Fruit fly (Drosophila melanogaster) whole organism, embryonic: ENCODE data around the gene CG14966.

ENCODE experiments used
- Adf1 ChIP-seq: fragments of 200-800 bp; sonication (Bioruptor generic); IDR thresholded peaks from 2 replicates; pipeline ENCODE4 v1.3.6; 2022; ENCODE audit warnings: missing biosample characterization, missing genetic modification characterization
- Awh ChIP-seq: fragments of 200-800 bp; sonication (Bioruptor generic); IDR thresholded peaks from 2 replicates; pipeline ENCODE4, ENCODE4 v1.3.6; 2022; ENCODE audit warnings: missing biosample characterization, missing genetic modification characterization
- B-H2 ChIP-seq: fragments of 200-800 bp; sonication (Bioruptor generic); optimal IDR thresholded peaks from 2 replicates; lab custom pipeline; 2018; ENCODE audit warnings: missing biosample characterization, mild to moderate bottlenecking, missing genetic modification characterization
- CG10959 ChIP-seq: fragments of 200-800 bp; sonication (Bioruptor generic); IDR thresholded peaks from 2 replicates; pipeline ENCODE4 v1.3.6; 2022; ENCODE audit warnings: missing biosample characterization, missing genetic modification characterization
- CG11723 ChIP-seq: fragments of 200-800 bp; sonication (Bioruptor generic); optimal IDR thresholded peaks from 2 replicates; lab custom pipeline; 2017; ENCODE audit warnings: missing biosample characterization, mild to moderate bottlenecking, missing genetic modification characterization
- CG12071 ChIP-seq: fragments of 200-800 bp; sonication (Bioruptor generic); optimal IDR thresholded peaks from 3 replicates; lab custom pipeline; 2018; ENCODE audit warnings: missing biosample characterization, mild to moderate bottlenecking, missing genetic modification characterization
- CG12391 ChIP-seq: fragments of 200-800 bp; sonication (Bioruptor generic); optimal IDR thresholded peaks from 3 replicates; lab custom pipeline; 2018; ENCODE audit warnings: missing biosample characterization, mild to moderate bottlenecking, missing genetic modification characterization, moderate library complexity
- CG12769 ChIP-seq: fragments of 200-800 bp; sonication (Bioruptor generic); optimal IDR thresholded peaks from 2 replicates; lab custom pipeline; 2019; ENCODE audit warnings: missing biosample characterization, mild to moderate bottlenecking, missing genetic modification characterization, moderate library complexity
- CG13123 ChIP-seq: fragments of 200-800 bp; sonication (Bioruptor generic); optimal IDR thresholded peaks from 2 replicates; lab custom pipeline; 2016; ENCODE audit warnings: missing biosample characterization, missing genetic modification characterization
- CG14050 ChIP-seq: fragments of 200-800 bp; sonication (Bioruptor generic); IDR thresholded peaks from 3 replicates; pipeline ENCODE4 v1.3.6; 2022; ENCODE audit warnings: missing biosample characterization, missing genetic modification characterization
- CG15269 ChIP-seq: fragments of 200-800 bp; sonication (Bioruptor generic); optimal IDR thresholded peaks from 2 replicates; lab custom pipeline; 2018; ENCODE audit warnings: missing biosample characterization, mild to moderate bottlenecking, missing genetic modification characterization, moderate library complexity
- CG15696 ChIP-seq: fragments of 200-800 bp; sonication (Bioruptor generic); optimal IDR thresholded peaks from 2 replicates; lab custom pipeline; 2019; ENCODE audit warnings: missing biosample characterization, mild to moderate bottlenecking, missing genetic modification characterization, moderate library complexity
- CG18011 ChIP-seq: fragments of 200-800 bp; sonication (Bioruptor generic); optimal IDR thresholded peaks from 2 replicates; lab custom pipeline; 2017; ENCODE audit warnings: missing biosample characterization, missing genetic modification characterization, mild to moderate bottlenecking, moderate library complexity, missing genotype
- CG18476 ChIP-seq: fragments of 200-800 bp; sonication (Bioruptor generic); optimal IDR thresholded peaks from 2 replicates; lab custom pipeline; 2016; ENCODE audit warnings: missing biosample characterization, mild to moderate bottlenecking, missing genetic modification characterization
- CG31365 ChIP-seq: fragments of 200-800 bp; sonication (Bioruptor generic); optimal IDR thresholded peaks from 2 replicates; lab custom pipeline; 2018; ENCODE audit warnings: missing biosample characterization, mild to moderate bottlenecking, missing genetic modification characterization
- CG4282 ChIP-seq: fragments of 200-800 bp; sonication (Bioruptor generic); optimal IDR thresholded peaks from 2 replicates; lab custom pipeline; 2016; ENCODE audit warnings: missing biosample characterization, missing genetic modification characterization
- CG4360 ChIP-seq: fragments of 200-800 bp; sonication (Bioruptor generic); IDR thresholded peaks from 2 replicates; pipeline ENCODE4 v1.3.6; 2022; ENCODE audit warnings: missing biosample characterization, missing genetic modification characterization
- CG5180 ChIP-seq: fragments of 200-800 bp; sonication (Bioruptor generic); optimal IDR thresholded peaks from 3 replicates; lab custom pipeline; 2017; ENCODE audit warnings: missing biosample characterization, missing genetic modification characterization, mild to moderate bottlenecking, moderate library complexity, missing genetic modification reagents
- CG6813 ChIP-seq: fragments of 200-800 bp; sonication (Bioruptor generic); optimal IDR thresholded peaks from 2 replicates; lab custom pipeline; 2017; ENCODE audit warnings: missing biosample characterization, missing genetic modification characterization, mild to moderate bottlenecking, moderate library complexity, missing genetic modification reagents
- CG8924 ChIP-seq: fragments of 200-800 bp; optimal IDR thresholded peaks from 3 replicates; lab custom pipeline; 2019; ENCODE audit warnings: missing biosample characterization, mild to moderate bottlenecking, missing genetic modification characterization, moderate library complexity
- CHES-1-like ChIP-seq: fragments of 200-800 bp; sonication (Bioruptor generic); optimal IDR thresholded peaks from 2 replicates; lab custom pipeline; 2016; ENCODE audit warnings: missing biosample characterization, missing genetic modification characterization
- CTCF ChIP-seq: fragments of 200-800 bp; sonication (Bioruptor generic); optimal IDR thresholded peaks from 2 replicates; lab custom pipeline; 2017; ENCODE audit warnings: missing biosample characterization, mild to moderate bottlenecking, missing genetic modification characterization, moderate library complexity
- D19B ChIP-seq: fragments of 200-800 bp; sonication (Bioruptor generic); optimal IDR thresholded peaks from 2 replicates; lab custom pipeline; 2017; ENCODE audit warnings: missing biosample characterization, mild to moderate bottlenecking, missing genetic modification characterization
- Dip2 ChIP-seq: fragments of 200-800 bp; sonication (Bioruptor generic); IDR thresholded peaks from 2 replicates; pipeline ENCODE4 v1.3.6; 2022; ENCODE audit warnings: missing biosample characterization, missing genetic modification characterization
- Doc2 ChIP-seq: fragments of 200-800 bp; sonication (Bioruptor generic); IDR thresholded peaks from 2 replicates; pipeline ENCODE4 v1.3.6; 2022; ENCODE audit warnings: missing biosample characterization, missing genetic modification characterization
- Fer1 ChIP-seq: fragments of 200-800 bp; sonication (Bioruptor generic); optimal IDR thresholded peaks from 2 replicates; lab custom pipeline; 2017; ENCODE audit warnings: missing biosample characterization, mild to moderate bottlenecking, missing genetic modification characterization
- Hey ChIP-seq: fragments of 200-800 bp; sonication (Bioruptor generic); optimal IDR thresholded peaks from 3 replicates; lab custom pipeline; 2018; ENCODE audit warnings: missing biosample characterization, mild to moderate bottlenecking, missing genetic modification characterization
- Meics ChIP-seq: fragments of 200-800 bp; sonication (Bioruptor generic); optimal IDR thresholded peaks from 2 replicates; lab custom pipeline; 2017; ENCODE audit warnings: missing biosample characterization, mild to moderate bottlenecking, missing genetic modification characterization
- Taf1 ChIP-seq: fragments of 200-800 bp; sonication (Bioruptor generic); IDR thresholded peaks from 2 replicates; pipeline ENCODE4 v1.3.6; 2022; ENCODE audit warnings: missing biosample characterization, missing genetic modification characterization
- Usf ChIP-seq: fragments of 200-800 bp; sonication (Bioruptor generic); optimal IDR thresholded peaks from 2 replicates; lab custom pipeline; 2017; ENCODE audit warnings: missing genotype, missing biosample characterization, missing genetic modification characterization
- YL-1 ChIP-seq: fragments of 200-800 bp; sonication (Bioruptor generic); optimal IDR thresholded peaks from 3 replicates; lab custom pipeline; 2017; ENCODE audit warnings: missing biosample characterization, mild to moderate bottlenecking, missing genetic modification characterization
- al ChIP-seq: fragments of 200-800 bp; sonication (Bioruptor generic); IDR thresholded peaks from 2 replicates; pipeline ENCODE4 v1.3.6; 2022; ENCODE audit warnings: missing biosample characterization, missing genetic modification characterization
- ara ChIP-seq: fragments of 200-800 bp; sonication (Bioruptor generic); IDR thresholded peaks from 2 replicates; pipeline ENCODE4 v1.3.6; 2022; ENCODE audit warnings: missing biosample characterization, missing genetic modification characterization
- dati ChIP-seq: fragments of 200-800 bp; sonication (Bioruptor generic); IDR thresholded peaks from 2 replicates; pipeline ENCODE4 v1.3.6; 2022; ENCODE audit warnings: missing biosample characterization, missing genetic modification characterization
- dmrt11E ChIP-seq: fragments of 200-800 bp; sonication (Bioruptor generic); optimal IDR thresholded peaks from 3 replicates; lab custom pipeline; 2018; ENCODE audit warnings: missing biosample characterization, mild to moderate bottlenecking, missing genetic modification characterization, moderate library complexity
- fd64A ChIP-seq: fragments of 200-800 bp; sonication (Bioruptor generic); optimal IDR thresholded peaks from 3 replicates; lab custom pipeline; 2018; ENCODE audit warnings: missing biosample characterization, mild to moderate bottlenecking, missing genetic modification characterization
- fd96Cb ChIP-seq: fragments of 200-800 bp; sonication (Bioruptor generic); optimal IDR thresholded peaks from 2 replicates; lab custom pipeline; 2018; ENCODE audit warnings: missing biosample characterization, mild to moderate bottlenecking, missing genetic modification characterization, moderate library complexity
- gcm2 ChIP-seq: fragments of 200-800 bp; sonication (Bioruptor generic); optimal IDR thresholded peaks from 2 replicates; lab custom pipeline; 2016; ENCODE audit warnings: missing biosample characterization, missing genetic modification characterization
- hkb ChIP-seq, 2 experiments: fragments of 200-800 bp in 1 of 2; fragments of >200 bp in 1 of 2; sonication (Bioruptor generic) in 1 of 2; IDR thresholded peaks in 1 of 2; optimal IDR thresholded peaks in 1 of 2; 2 replicates each; pipeline versions ENCODE4 v1.3.6 to Lab custom; 2017 to 2022; ENCODE audit warnings: missing biosample characterization in 1 of 2, missing genetic modification characterization in 1 of 2
- lov ChIP-seq, 2 experiments: fragments of 200-800 bp in 1 of 2; fragments of >200 bp in 1 of 2; sonication (Bioruptor generic) in 1 of 2; IDR thresholded peaks in 1 of 2; optimal IDR thresholded peaks in 1 of 2; 2 replicates in 1 of 2; 3 replicates in 1 of 2; pipeline versions ENCODE4 v1.3.6 to Lab custom; 2017 to 2022; ENCODE audit warnings: missing biosample characterization in 1 of 2, missing genetic modification characterization in 1 of 2
- odd ChIP-seq: fragments of 200-800 bp; sonication (Bioruptor generic); optimal IDR thresholded peaks from 2 replicates; lab custom pipeline; 2017; ENCODE audit warnings: missing biosample characterization, mild to moderate bottlenecking, missing genetic modification characterization
- pita ChIP-seq: fragments of 200-800 bp; sonication (Bioruptor generic); optimal IDR thresholded peaks from 2 replicates; lab custom pipeline; 2017; ENCODE audit warnings: missing biosample characterization, mild to moderate bottlenecking, missing genetic modification characterization
- sc ChIP-seq, 3 experiments: fragments of >200 bp in 2 of 3; fragments of 200-800 bp in 1 of 3; sonication (Bioruptor generic) in 1 of 3; optimal IDR thresholded peaks; 2 replicates in 2 of 3; 3 replicates in 1 of 3; lab custom pipeline; 2017; ENCODE audit warnings: mild to moderate bottlenecking in 1 of 3, missing biosample characterization in 1 of 3, missing genetic modification characterization in 1 of 3, missing genetic modification reagents in 1 of 3
- scrt ChIP-seq: fragments of 200-800 bp; sonication (Bioruptor generic); optimal IDR thresholded peaks from 2 replicates; lab custom pipeline; 2018; ENCODE audit warnings: missing biosample characterization, mild to moderate bottlenecking, missing genetic modification characterization, moderate library complexity
- sens-2 ChIP-seq: fragments of 200-800 bp; sonication (Bioruptor generic); IDR thresholded peaks from 2 replicates; pipeline ENCODE4 v1.3.6; 2022; ENCODE audit warnings: missing biosample characterization, missing genetic modification characterization
- sim ChIP-seq: fragments of 200-800 bp; sonication (Bioruptor generic); IDR thresholded peaks from 2 replicates; pipeline ENCODE4 v1.3.6; 2022; ENCODE audit warnings: missing biosample characterization, missing genetic modification characterization
- trem ChIP-seq: fragments of 200-800 bp; optimal IDR thresholded peaks from 3 replicates; lab custom pipeline; 2019; ENCODE audit warnings: missing biosample characterization, mild to moderate bottlenecking, missing genetic modification characterization, moderate library complexity

CG14966 gene

dm6 chr3L:3194059-3194458, 3.4 kb downstream of the CG14966 start (continued):
- TF ChIP-seq CG13123 (GFP tag; lab: Kevin White, UChicago) (peak; percentile 81), lov (optimal IDR thresholded peaks at IDR 0.05; lab: Kevin White, UChicago) (no peak), lov (GFP tag; IDR thresholded peaks at IDR 0.05; lab: Robert Waterston, UW) (peak; percentile 88)
- TF ChIP-seq, all 482 proteins: peak for 399

DNA sequence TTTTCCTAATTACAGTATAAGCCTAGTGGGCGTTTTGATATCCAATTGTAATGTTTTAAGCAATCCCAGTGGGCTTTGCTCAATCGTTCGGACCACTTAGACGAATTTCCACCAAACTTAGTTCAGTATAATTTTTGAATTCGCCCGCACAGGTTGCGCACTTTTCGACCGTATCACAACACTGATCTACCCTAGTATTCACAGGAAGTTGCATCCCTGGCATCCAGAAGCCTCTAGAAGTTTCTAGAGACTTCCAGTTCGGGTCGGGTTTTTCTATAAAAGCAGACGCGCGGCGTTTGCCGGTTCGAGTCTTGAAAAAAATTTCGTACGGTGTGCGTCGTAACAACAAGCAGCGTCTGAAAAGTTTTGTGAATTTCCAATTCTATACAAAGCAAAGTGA, 4.5 kb downstream of the CG14966 start, which contains the start of gene Hsp83:
TSS of gene Hsp83 (plus strand) at position 58 of the 400 bp plus-strand sequence.
- TF ChIP-seq Doc2 (0 out of 2 replicates have a peak, but pooled peaks have one; percentile 33), Awh (GFP tag; lab: Robert Waterston, UW) (peak; percentile 92), CG10959 (GFP tag; lab: Robert Waterston, UW) (peak; percentile 81), CG6813 (GFP tag; lab: Kevin White, UChicago) (peak; percentile 100), Taf1 (peak; percentile 71), CG18011 (GFP tag; lab: Kevin White, UChicago) (peak; percentile 90), al (peak; percentile 70), CG4282 (GFP tag; lab: Kevin White, UChicago) (peak; percentile 85), CG4360 (GFP tag; lab: Robert Waterston, UW) (peak; percentile 74), Fer1 (GFP tag; lab: Kevin White, UChicago) (peak; percentile 100), CHES-1-like (GFP tag; lab: Kevin White, UChicago) (peak; percentile 96), gcm2 (peak; percentile 92), YL-1 (GFP tag; lab: Kevin White, UChicago) (peak; percentile 100), ara (GFP tag; lab: Robert Waterston, UW) (peak; percentile 89), Dip2 (no peak), hkb (optimal IDR thresholded peaks at IDR 0.05; lab: Kevin White, UChicago) (no peak), hkb (GFP tag; IDR thresholded peaks at IDR 0.05; lab: Robert Waterston, UW) (peak; percentile 96), CG31365 (tag; lab: Kevin White, UChicago) (peak; percentile 95), dati (GFP tag; lab: Robert Waterston, UW) (peak; percentile 88), pita (GFP tag; lab: Kevin White, UChicago) (peak; percentile 6), fd96Cb (peak; percentile 63), CG8924 (tag; lab: Kevin White, UChicago) (peak; percentile 81), CTCF (GFP tag; lab: Kevin White, UChicago) (peak; percentile 80), CG5180 (GFP tag; lab: Kevin White, UChicago) (peak; percentile 92), odd (GFP tag; lab: Kevin White, UChicago) (peak; percentile 99), dmrt11E (peak; percentile 81), sens-2 (GFP tag; lab: Robert Waterston, UW) (peak; percentile 97), CG15269 (peak; percentile 95), CG12391 (tag; lab: Kevin White, UChicago) (peak; percentile 95), Meics (peak; percentile 99), Usf (GFP tag; lab: Kevin White, UChicago) (peak; percentile 65), CG14050 (GFP tag; lab: Robert Waterston, UW) (peak; percentile 92), B-H2 (GFP tag; lab: Kevin White, UChicago) (peak; percentile 99), trem (tag; lab: Kevin White, UChicago) (peak; percentile 83), CG12769 (tag; lab: Kevin White, UChicago) (peak; percentile 94), CG18476 (GFP tag; lab: Kevin White, UChicago) (peak; percentile 83), CG12071 (GFP tag; lab: Kevin White, UChicago) (peak; percentile 99), scrt (GFP tag; lab: Kevin White, UChicago) (peak; percentile 98), fd64A (GFP tag; lab: Kevin White, UChicago) (peak; percentile 99), CG11723 (peak; percentile 98), sim (GFP tag; lab: Robert Waterston, UW) (peak; percentile 92), Adf1 (GFP tag; lab: Robert Waterston, UW) (peak; percentile 77), D19B (GFP tag; lab: Kevin White, UChicago) (peak; percentile 87), sc (optimal IDR thresholded peaks at IDR 0.05; lab: Kevin White, UChicago) (no peak), sc (GFP tag; optimal IDR thresholded peaks at IDR 0.05; lab: Kevin White, UChicago) (peak; percentile 88), CG15696 (tag; lab: Kevin White, UChicago) (peak; percentile 36), Hey (tag; lab: Kevin White, UChicago) (peak; percentile 96)
